Fruit fly (Drosophila melanogaster) whole organism, embryonic: ENCODE data around the gene Nf-YC.

Source experiments
- Abd-B ChIP-seq: fragments of 200-800 bp; sonication (Bioruptor generic); optimal IDR thresholded peaks from 2 replicates; lab custom pipeline; 2018; ENCODE audit warnings: missing biosample characterization, mild to moderate bottlenecking, missing genetic modification characterization, moderate library complexity
- CG10565 ChIP-seq: fragments of 200-800 bp; sonication (Bioruptor generic); optimal IDR thresholded peaks from 3 replicates; lab custom pipeline; 2016; ENCODE audit warnings: missing biosample characterization, mild to moderate bottlenecking, missing genetic modification characterization
- CG11560 ChIP-seq: fragments of 200-800 bp; sonication (Bioruptor generic); IDR thresholded peaks from 3 replicates; pipeline ENCODE4 v1.3.6; 2022; ENCODE audit warnings: missing biosample characterization, missing genetic modification characterization
- CG14014 ChIP-seq: fragments of 200-800 bp; sonication (Bioruptor generic); IDR thresholded peaks from 2 replicates; pipeline ENCODE4 v1.3.6; 2022; ENCODE audit warnings: missing biosample characterization, missing genetic modification characterization
- CG15514 ChIP-seq: fragments of 200-800 bp; sonication (Bioruptor generic); optimal IDR thresholded peaks from 3 replicates; lab custom pipeline; 2017; ENCODE audit warnings: missing biosample characterization, missing genetic modification characterization, mild to moderate bottlenecking, moderate library complexity, missing genetic modification reagents
- CG1832 ChIP-seq: fragments of 200-800 bp; sonication (Bioruptor generic); optimal IDR thresholded peaks from 2 replicates; lab custom pipeline; 2017; ENCODE audit warnings: missing biosample characterization, mild to moderate bottlenecking, missing genetic modification characterization, inconsistent platforms
- CG2116 ChIP-seq: fragments of 200-800 bp; sonication (Bioruptor generic); optimal IDR thresholded peaks from 3 replicates; lab custom pipeline; 2018; ENCODE audit warnings: missing biosample characterization, mild to moderate bottlenecking, missing genetic modification characterization
- CG2712 ChIP-seq: fragments of 200-800 bp; optimal IDR thresholded peaks from 3 replicates; lab custom pipeline; 2019; ENCODE audit warnings: missing biosample characterization, mild to moderate bottlenecking, missing genetic modification characterization, moderate library complexity
- CG3163 ChIP-seq: fragments of 200-800 bp; sonication (Bioruptor generic); optimal IDR thresholded peaks from 3 replicates; lab custom pipeline; 2016; ENCODE audit warnings: missing biosample characterization, missing genetic modification characterization
- CG32532 ChIP-seq: fragments of 200-800 bp; sonication (Bioruptor generic); IDR thresholded peaks from 2 replicates; pipeline ENCODE4 v1.3.6; 2022; ENCODE audit warnings: missing biosample characterization, missing genetic modification characterization
- CG42726 ChIP-seq: fragments of 200-800 bp; sonication (Bioruptor generic); IDR thresholded peaks from 2 replicates; pipeline ENCODE4 v1.3.6; 2022; ENCODE audit warnings: missing biosample characterization, missing genetic modification characterization; ENCODE audit not compliant: partially characterized antibody
- CG4424 ChIP-seq: fragments of 200-800 bp; sonication (Bioruptor generic); optimal IDR thresholded peaks from 3 replicates; lab custom pipeline; 2016; ENCODE audit warnings: missing biosample characterization, missing genetic modification characterization
- CG4730 ChIP-seq: fragments of 200-800 bp; sonication (Bioruptor generic); IDR thresholded peaks from 2 replicates; pipeline ENCODE4 v1.3.6; 2022; ENCODE audit warnings: missing biosample characterization, missing genetic modification characterization
- CG6254 ChIP-seq: fragments of 200-800 bp; sonication (Bioruptor generic); optimal IDR thresholded peaks from 3 replicates; lab custom pipeline; 2017; ENCODE audit warnings: mild to moderate bottlenecking, missing biosample characterization, missing genetic modification reagents, missing genetic modification characterization
- CG7786 ChIP-seq: fragments of 200-800 bp; sonication (Bioruptor generic); optimal IDR thresholded peaks from 2 replicates; lab custom pipeline; 2016; ENCODE audit warnings: missing biosample characterization, missing genetic modification characterization
- Dek ChIP-seq: fragments of 200-800 bp; sonication (Bioruptor generic); optimal IDR thresholded peaks from 3 replicates; lab custom pipeline; 2019; ENCODE audit warnings: missing biosample characterization, mild to moderate bottlenecking, missing genetic modification characterization, moderate library complexity
- Dref ChIP-seq: fragments of 200-800 bp; sonication (Bioruptor generic); IDR thresholded peaks from 2 replicates; pipeline ENCODE4 v1.3.6; 2022; ENCODE audit warnings: missing biosample characterization, missing genetic modification characterization
- Hr3 ChIP-seq: fragments of 200-800 bp; sonication (Bioruptor generic); optimal IDR thresholded peaks from 3 replicates; lab custom pipeline; 2016; ENCODE audit warnings: missing biosample characterization, missing genetic modification characterization
- MTF-1 ChIP-seq: fragments of 200-800 bp; sonication (Bioruptor generic); optimal IDR thresholded peaks from 2 replicates; lab custom pipeline; 2018; ENCODE audit warnings: missing biosample characterization, mild to moderate bottlenecking, missing genetic modification characterization, borderline replicate concordance
- NC2α ChIP-seq: fragments of 200-800 bp; sonication (Bioruptor generic); optimal IDR thresholded peaks from 2 replicates; lab custom pipeline; 2016; ENCODE audit warnings: missing biosample characterization, missing genetic modification characterization
- Neu2 ChIP-seq: fragments of 200-800 bp; sonication (Bioruptor generic); optimal IDR thresholded peaks from 3 replicates; lab custom pipeline; 2016; ENCODE audit warnings: missing biosample characterization, missing genetic modification characterization, borderline replicate concordance
- Oli ChIP-seq: fragments of 200-800 bp; sonication (Bioruptor generic); optimal IDR thresholded peaks from 2 replicates; lab custom pipeline; 2018; ENCODE audit warnings: missing biosample characterization, mild to moderate bottlenecking, missing genetic modification characterization, moderate library complexity
- Ptx1 ChIP-seq: fragments of 200-800 bp; sonication (Bioruptor generic); IDR thresholded peaks from 2 replicates; pipeline ENCODE4 v1.3.6; 2022; ENCODE audit warnings: missing biosample characterization, missing genetic modification characterization
- Sin3A ChIP-seq: fragments of >200 bp; optimal IDR thresholded peaks from 2 replicates; lab custom pipeline; 2018
- Sox100B ChIP-seq: fragments of 200-800 bp; sonication (Bioruptor generic); optimal IDR thresholded peaks from 3 replicates; lab custom pipeline; 2018; ENCODE audit warnings: missing biosample characterization, mild to moderate bottlenecking, missing genetic modification characterization
- Sry-δ ChIP-seq: fragments of 200-800 bp; sonication (Bioruptor generic); optimal IDR thresholded peaks from 2 replicates; lab custom pipeline; 2016; ENCODE audit warnings: missing biosample characterization, missing genetic modification characterization
- Xrp1 ChIP-seq: fragments of 200-800 bp; sonication (Bioruptor generic); IDR thresholded peaks from 2 replicates; pipeline ENCODE4 v1.3.6; 2022; ENCODE audit warnings: missing biosample characterization, missing genetic modification characterization
- bab2 ChIP-seq: fragments of 200-800 bp; sonication (Bioruptor generic); optimal IDR thresholded peaks from 2 replicates; lab custom pipeline; 2016; ENCODE audit warnings: missing biosample characterization, missing genetic modification characterization
- bbx ChIP-seq: fragments of 200-800 bp; sonication (Bioruptor generic); IDR thresholded peaks from 2 replicates; pipeline ENCODE4 v1.3.6; 2022; ENCODE audit warnings: missing biosample characterization, missing genetic modification characterization; ENCODE audit not compliant: partially characterized antibody
- chn ChIP-seq: fragments of 200-800 bp; sonication (Bioruptor generic); optimal IDR thresholded peaks from 2 replicates; lab custom pipeline; 2016; ENCODE audit warnings: missing biosample characterization, missing genetic modification characterization
- crp ChIP-seq, 2 experiments: fragments of 200-800 bp; sonication (Bioruptor generic); optimal IDR thresholded peaks; 2 replicates in 1 of 2; 3 replicates in 1 of 2; lab custom pipeline; 2017; ENCODE audit warnings: missing biosample characterization in 2 of 2, missing genetic modification characterization in 2 of 2, mild to moderate bottlenecking in 1 of 2, moderate library complexity in 1 of 2
- dmrt11E ChIP-seq: fragments of 200-800 bp; sonication (Bioruptor generic); optimal IDR thresholded peaks from 3 replicates; lab custom pipeline; 2018; ENCODE audit warnings: missing biosample characterization, mild to moderate bottlenecking, missing genetic modification characterization, moderate library complexity
- dysf ChIP-seq: fragments of 200-800 bp; sonication (Bioruptor generic); IDR thresholded peaks from 3 replicates; pipeline ENCODE4 v1.3.6; 2022; ENCODE audit warnings: missing biosample characterization, missing genetic modification characterization
- emc ChIP-seq: fragments of 200-800 bp; sonication (Bioruptor generic); optimal IDR thresholded peaks from 2 replicates; lab custom pipeline; 2016; ENCODE audit warnings: missing biosample characterization, missing genetic modification characterization
- en ChIP-seq: fragments of 200-800 bp; sonication (Bioruptor generic); optimal IDR thresholded peaks from 2 replicates; lab custom pipeline; 2016; ENCODE audit warnings: missing biosample characterization, missing genetic modification characterization
- h ChIP-seq: fragments of >200 bp; optimal IDR thresholded peaks from 2 replicates; lab custom pipeline; 2017
- ind ChIP-seq: fragments of 200-800 bp; sonication (Bioruptor generic); optimal IDR thresholded peaks from 3 replicates; lab custom pipeline; 2016; ENCODE audit warnings: missing biosample characterization, missing genetic modification characterization
- kay ChIP-seq: fragments of 200-800 bp; sonication (Bioruptor generic); optimal IDR thresholded peaks from 2 replicates; lab custom pipeline; 2016; ENCODE audit warnings: missing biosample characterization, missing genetic modification characterization
- kni ChIP-seq: fragments of 200-800 bp; sonication (Bioruptor generic); optimal IDR thresholded peaks from 3 replicates; lab custom pipeline; 2017; ENCODE audit warnings: mild to moderate bottlenecking, missing biosample characterization, missing genetic modification reagents, missing genetic modification characterization
- mld ChIP-seq: fragments of 200-800 bp; sonication (Bioruptor generic); IDR thresholded peaks from 3 replicates; pipeline ENCODE4 v1.3.6; 2022; ENCODE audit warnings: missing biosample characterization, missing genetic modification characterization; ENCODE audit not compliant: partially characterized antibody
- p53 ChIP-seq: fragments of 200-800 bp; sonication (Bioruptor generic); optimal IDR thresholded peaks from 2 replicates; lab custom pipeline; 2016; ENCODE audit warnings: missing biosample characterization, missing genetic modification characterization
- scrt ChIP-seq: fragments of 200-800 bp; sonication (Bioruptor generic); optimal IDR thresholded peaks from 2 replicates; lab custom pipeline; 2018; ENCODE audit warnings: missing biosample characterization, mild to moderate bottlenecking, missing genetic modification characterization, moderate library complexity
- sd ChIP-seq: fragments of 200-800 bp; sonication (Bioruptor generic); optimal IDR thresholded peaks from 3 replicates; lab custom pipeline; 2018; ENCODE audit warnings: missing biosample characterization, mild to moderate bottlenecking, missing genetic modification characterization, moderate library complexity
- seq ChIP-seq: fragments of 200-800 bp; sonication (Bioruptor generic); IDR thresholded peaks from 2 replicates; pipeline ENCODE4 v1.3.6; 2022; ENCODE audit warnings: missing biosample characterization, missing genetic modification characterization
- sna ChIP-seq: fragments of 200-800 bp; sonication (Bioruptor generic); IDR thresholded peaks from 2 replicates; pipeline ENCODE4 v1.3.6; 2022; ENCODE audit warnings: missing biosample characterization, missing genetic modification characterization; ENCODE audit not compliant: partially characterized antibody
- sug ChIP-seq: fragments of 200-800 bp; optimal IDR thresholded peaks from 2 replicates; lab custom pipeline; 2019; ENCODE audit warnings: missing biosample characterization, mild to moderate bottlenecking, missing genetic modification characterization, moderate library complexity
- trh ChIP-seq: fragments of 200-800 bp; sonication (Bioruptor generic); optimal IDR thresholded peaks from 2 replicates; lab custom pipeline; 2016; ENCODE audit warnings: missing biosample characterization, missing genetic modification characterization
- tx ChIP-seq: fragments of 200-800 bp; sonication (Bioruptor generic); optimal IDR thresholded peaks from 2 replicates; lab custom pipeline; 2016; ENCODE audit warnings: missing biosample characterization, missing genetic modification characterization
- unc-4 ChIP-seq: fragments of 200-800 bp; sonication (Bioruptor generic); IDR thresholded peaks from 2 replicates; pipeline ENCODE4 v1.3.6; 2022; ENCODE audit warnings: missing biosample characterization, missing genetic modification characterization; ENCODE audit not compliant: partially characterized antibody
- vnd ChIP-seq: fragments of 200-800 bp; sonication (Bioruptor generic); IDR thresholded peaks from 3 replicates; pipeline ENCODE4 v1.3.6; 2022; ENCODE audit warnings: missing biosample characterization, missing genetic modification characterization; ENCODE audit not compliant: partially characterized antibody

Nf-YC gene

DNA sequence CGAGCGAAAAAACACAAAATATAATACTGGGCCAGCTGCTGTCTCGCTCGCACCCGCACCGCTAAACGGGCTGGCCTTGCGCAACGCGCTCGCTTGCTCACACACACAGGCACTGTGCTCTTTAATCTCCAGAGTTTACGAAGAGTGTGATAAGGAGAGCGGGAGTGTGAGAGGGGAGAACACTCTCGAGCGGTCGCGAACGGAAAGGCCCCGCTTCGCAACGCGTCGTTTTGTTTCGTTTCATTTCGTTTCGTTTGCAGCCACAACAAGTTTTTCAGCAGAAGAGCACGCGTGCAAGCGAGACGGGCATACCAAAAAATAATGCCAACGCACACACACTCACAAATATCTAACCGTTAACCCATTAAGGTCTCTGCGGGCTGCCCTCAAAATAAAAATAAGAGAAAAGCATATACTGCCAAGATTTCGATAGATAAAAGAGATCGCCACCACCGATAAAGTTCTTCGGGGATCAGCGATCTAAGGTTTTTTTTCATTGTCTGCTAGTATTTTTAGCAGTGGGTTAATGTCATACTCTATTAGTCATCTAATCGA, 40.9 kb upstream of the Nf-YC start (continued):
- TF ChIP-seq CG7786 (GFP tag; lab: Kevin White, UChicago) (peak; percentile 77), Dek (tag; lab: Kevin White, UChicago) (peak; percentile 67), scrt (GFP tag; lab: Kevin White, UChicago) (peak; percentile 32), en (GFP tag; lab: Kevin White, UChicago) (no peak), CG11560 (tag; lab: Robert Waterston, UW) (0 out of 3 replicates have a peak, but pooled peaks have one; percentile 36), CG6254 (GFP tag; lab: Kevin White, UChicago) (no peak), CG42726 (no peak), Abd-B (GFP tag; lab: Kevin White, UChicago) (peak; percentile 16), kni (peak; percentile 94), crp (GFP tag; optimal IDR thresholded peaks at IDR 0.05; lab: Kevin White, UChicago) (no peak), h (lab: Kevin White, UChicago) (no peak), sug (tag; lab: Kevin White, UChicago) (peak; percentile 88), vnd (no peak), Sry-δ (GFP tag; lab: Kevin White, UChicago) (peak; percentile 9), p53 (GFP tag; lab: Kevin White, UChicago) (no peak), ind (peak; percentile 55), Hr3 (GFP tag; lab: Kevin White, UChicago) (peak; percentile 6), CG3163 (GFP tag; lab: Kevin White, UChicago) (peak; percentile 63), CG10565 (GFP tag; lab: Kevin White, UChicago) (no peak), NC2α (no peak), tx (GFP tag; lab: Kevin White, UChicago) (peak; percentile 60), mld (GFP tag; lab: Robert Waterston, UW) (no peak), Xrp1 (peak; percentile 55), sna (no peak), seq (no peak; the same call in 1 of the 2 replicates), Neu2 (GFP tag; lab: Kevin White, UChicago) (no peak), trh (GFP tag; lab: Kevin White, UChicago) (no peak), dysf (GFP tag; lab: Robert Waterston, UW) (peak; percentile 77), CG4730 (GFP tag; lab: Robert Waterston, UW) (peak; percentile 59), Sin3A (lab: Kevin White, UChicago) (no peak), unc-4 (GFP tag; lab: Robert Waterston, UW) (no peak), CG2116 (GFP tag; lab: Kevin White, UChicago) (no peak), bbx (GFP tag; lab: Robert Waterston, UW) (peak; percentile 66), chn (GFP tag; lab: Kevin White, UChicago) (no peak), Ptx1 (GFP tag; lab: Robert Waterston, UW) (peak; percentile 68), Dref (GFP tag; lab: Robert Waterston, UW) (no peak), sd (peak; percentile 77), CG2712 (tag; lab: Kevin White, UChicago) (peak; percentile 41), Sox100B (GFP tag; lab: Kevin White, UChicago) (peak; percentile 12), MTF-1 (GFP tag; lab: Kevin White, UChicago) (no peak), Oli (tag; lab: Kevin White, UChicago) (peak; percentile 23), CG32532 (GFP tag; lab: Robert Waterston, UW) (peak; percentile 80), CG14014 (peak; percentile 68), CG15514 (GFP tag; lab: Kevin White, UChicago) (peak; percentile 14), dmrt11E (tag; lab: Kevin White, UChicago) (no peak), kay (GFP tag; lab: Kevin White, UChicago) (peak; percentile 12), CG1832 (GFP tag; lab: Kevin White, UChicago) (peak; percentile 91), bab2 (GFP tag; lab: Kevin White, UChicago) (peak; percentile 39), emc (GFP tag; lab: Kevin White, UChicago) (no peak), CG4424 (GFP tag; lab: Kevin White, UChicago) (peak; percentile 3)
